Worm (Caenorhabditis elegans) whole organism, L3 larva: ENCODE data around the gene nhr-79.

ENCODE experiments used
- R02D3.7 ChIP-seq: fragments of 150-350 bp; optimal IDR thresholded peaks from 2 replicates; lab custom pipeline; 2014; ENCODE audit warnings: missing biosample characterization, missing genetic modification characterization
- ZK546.5 ChIP-seq: sonication (generic microtip); optimal IDR thresholded peaks from 2 replicates; lab custom pipeline; 2017; ENCODE audit warnings: missing biosample characterization, missing genetic modification characterization
- aly-2 ChIP-seq: fragments of 150-350 bp; optimal IDR thresholded peaks from 2 replicates; lab custom pipeline; 2014; ENCODE audit warnings: missing biosample characterization, missing genetic modification characterization
- ama-1 ChIP-seq: fragments of 150-350 bp; optimal IDR thresholded peaks from 2 replicates; lab custom pipeline; 2018
- ceh-16 ChIP-seq: sonication (generic microtip); optimal IDR thresholded peaks from 2 replicates; lab custom pipeline; 2017; ENCODE audit warnings: missing biosample characterization, missing genetic modification characterization
- ceh-28 ChIP-seq: fragments of 150-350 bp; optimal IDR thresholded peaks from 2 replicates; lab custom pipeline; 2014; ENCODE audit warnings: missing biosample characterization, missing genetic modification reagents, missing genetic modification characterization
- ceh-82 ChIP-seq: fragments of 150-350 bp; optimal IDR thresholded peaks from 2 replicates; lab custom pipeline; 2014; ENCODE audit warnings: missing biosample characterization, missing genetic modification characterization
- ceh-9 ChIP-seq: sonication (generic microtip); optimal IDR thresholded peaks from 2 replicates; lab custom pipeline; 2018; ENCODE audit warnings: missing biosample characterization, missing genetic modification characterization
- daf-12 ChIP-seq: fragments of 150-350 bp; optimal IDR thresholded peaks from 2 replicates; lab custom pipeline; 2014; ENCODE audit warnings: missing biosample characterization, missing genetic modification reagents, missing genetic modification characterization
- egl-5 ChIP-seq: fragments of 150-350 bp; optimal IDR thresholded peaks from 2 replicates; lab custom pipeline; 2017; ENCODE audit warnings: missing biosample characterization, missing genetic modification reagents, missing genetic modification characterization, inconsistent platforms
- elt-1 ChIP-seq: fragments of 150-350 bp; optimal IDR thresholded peaks from 2 replicates; lab custom pipeline; 2014; ENCODE audit warnings: missing biosample characterization, missing genetic modification characterization
- elt-2 ChIP-seq: sonication (generic microtip); optimal IDR thresholded peaks from 2 replicates; lab custom pipeline; 2016; ENCODE audit warnings: missing genetic modification reagents, mild to moderate bottlenecking, missing genetic modification characterization, missing compliant biosample characterization
- elt-3 ChIP-seq, 3 experiments: fragments of 150-350 bp in 1 of 3; sonication (generic microtip) in 2 of 3; optimal IDR thresholded peaks; 2 replicates in 2 of 3; 4 replicates in 1 of 3; lab custom pipeline; 2014 to 2017; ENCODE audit warnings: missing biosample characterization in 3 of 3, missing genetic modification characterization in 3 of 3
- eor-1 ChIP-seq, 2 experiments: fragments of 150-350 bp; optimal IDR thresholded peaks; 2 replicates each; lab custom pipeline; 2014 to 2018; ENCODE audit warnings: missing biosample characterization in 2 of 2, missing genetic modification characterization in 2 of 2
- fkh-10 ChIP-seq: sonication (generic microtip); optimal IDR thresholded peaks from 2 replicates; lab custom pipeline; 2017; ENCODE audit warnings: missing biosample characterization, missing genetic modification reagents, missing genetic modification characterization
- fkh-2 ChIP-seq: fragments of 150-350 bp; optimal IDR thresholded peaks from 2 replicates; lab custom pipeline; 2014; ENCODE audit warnings: missing biosample characterization, missing genetic modification reagents, missing genetic modification characterization
- fos-1 ChIP-seq: fragments of 150-350 bp; optimal IDR thresholded peaks from 2 replicates; lab custom pipeline; 2014; ENCODE audit warnings: missing biosample characterization, missing genetic modification characterization
- hmg-11 ChIP-seq: sonication (generic microtip); optimal IDR thresholded peaks from 2 replicates; lab custom pipeline; 2016; ENCODE audit warnings: missing genetic modification characterization, missing compliant biosample characterization
- jun-1 ChIP-seq: fragments of 150-350 bp; optimal IDR thresholded peaks from 2 replicates; lab custom pipeline; 2014; ENCODE audit warnings: missing biosample characterization, missing genetic modification reagents, missing genetic modification characterization
- lin-15B ChIP-seq: fragments of 150-350 bp; optimal IDR thresholded peaks from 2 replicates; lab custom pipeline; 2014; ENCODE audit warnings: missing biosample characterization, missing genetic modification characterization
- lin-39 ChIP-seq: fragments of 150-350 bp; optimal IDR thresholded peaks from 2 replicates; lab custom pipeline; 2018; ENCODE audit warnings: missing biosample characterization, missing genetic modification reagents, missing genetic modification characterization
- lsy-12 ChIP-seq: sonication (generic microtip); optimal IDR thresholded peaks from 2 replicates; lab custom pipeline; 2016; ENCODE audit warnings: mild to moderate bottlenecking, missing genetic modification characterization, missing compliant biosample characterization
- mdl-1 ChIP-seq: fragments of 150-350 bp; optimal IDR thresholded peaks from 2 replicates; lab custom pipeline; 2014; ENCODE audit warnings: missing biosample characterization, missing genetic modification characterization
- mml-1 ChIP-seq: fragments of 150-350 bp; sonication (generic microtip); optimal IDR thresholded peaks from 3 replicates; lab custom pipeline; 2014; ENCODE audit warnings: missing biosample characterization, missing genetic modification characterization
- nfya-1 ChIP-seq: sonication (generic microtip); optimal IDR thresholded peaks from 2 replicates; lab custom pipeline; 2017; ENCODE audit warnings: missing genetic modification characterization, mild to moderate bottlenecking, missing compliant biosample characterization, antibody characterized with exemption, moderate library complexity; ENCODE audit not compliant: insufficient read depth
- nhr-23 ChIP-seq: fragments of 150-350 bp; optimal IDR thresholded peaks from 2 replicates; lab custom pipeline; 2014; ENCODE audit warnings: missing biosample characterization, missing genetic modification reagents, missing genetic modification characterization
- nhr-28 ChIP-seq: fragments of 150-350 bp; optimal IDR thresholded peaks from 2 replicates; lab custom pipeline; 2014; ENCODE audit warnings: missing biosample characterization, missing genetic modification characterization
- nhr-43 ChIP-seq: sonication (generic microtip); optimal IDR thresholded peaks from 2 replicates; lab custom pipeline; 2016; ENCODE audit warnings: mild to moderate bottlenecking, missing genetic modification characterization, missing compliant biosample characterization; ENCODE audit not compliant: poor library complexity, severe bottlenecking
- nhr-67 ChIP-seq: fragments of 150-350 bp; optimal IDR thresholded peaks from 2 replicates; lab custom pipeline; 2014; ENCODE audit warnings: missing biosample characterization, missing genetic modification characterization
- nhr-77 ChIP-seq: fragments of 150-350 bp; optimal IDR thresholded peaks from 2 replicates; lab custom pipeline; 2014; ENCODE audit warnings: missing biosample characterization, missing genetic modification characterization
- pha-4 ChIP-seq: fragments of 150-350 bp; optimal IDR thresholded peaks from 2 replicates; lab custom pipeline; 2014; ENCODE audit warnings: missing biosample characterization, missing genetic modification reagents, missing genetic modification characterization
- pqm-1 ChIP-seq: fragments of 150-350 bp; optimal IDR thresholded peaks from 2 replicates; lab custom pipeline; 2017; ENCODE audit warnings: missing biosample characterization, missing genetic modification characterization, inconsistent platforms
- sea-2 ChIP-seq: fragments of 150-350 bp; sonication (generic microtip); optimal IDR thresholded peaks from 4 replicates; lab custom pipeline; 2014; ENCODE audit warnings: missing biosample characterization, missing genetic modification reagents, missing genetic modification characterization
- skn-1 ChIP-seq: fragments of 150-350 bp; optimal IDR thresholded peaks from 2 replicates; lab custom pipeline; 2014; ENCODE audit warnings: missing biosample characterization, missing genetic modification characterization
- snpc-4 ChIP-seq: fragments of 150-350 bp; optimal IDR thresholded peaks from 2 replicates; lab custom pipeline; 2014; ENCODE audit warnings: missing biosample characterization, missing genetic modification characterization
- tbx-2 ChIP-seq: sonication (generic microtip); optimal IDR thresholded peaks from 2 replicates; lab custom pipeline; 2016; ENCODE audit warnings: mild to moderate bottlenecking, missing genetic modification characterization, missing compliant biosample characterization
- unc-39 ChIP-seq: sonication (generic microtip); optimal IDR thresholded peaks from 4 replicates; lab custom pipeline; 2017; ENCODE audit warnings: missing biosample characterization, missing genetic modification characterization
- unc-62 ChIP-seq: fragments of 150-350 bp; sonication (generic microtip); optimal IDR thresholded peaks from 4 replicates; lab custom pipeline; 2014; ENCODE audit warnings: missing biosample characterization, missing genetic modification reagents, missing genetic modification characterization
- zag-1 ChIP-seq: fragments of 150-350 bp; optimal IDR thresholded peaks from 2 replicates; lab custom pipeline; 2014; ENCODE audit warnings: missing biosample characterization, missing genetic modification characterization
- ztf-4 ChIP-seq: fragments of 150-350 bp; optimal IDR thresholded peaks from 2 replicates; lab custom pipeline; 2014; ENCODE audit warnings: missing biosample characterization, missing genetic modification characterization

Gene nhr-79

ce11 chrV:19174626-19175025 lies 37.1 kb downstream of the nhr-79 start, which contains the start of gene hot-2:
TSS of gene hot-2 (plus strand) at chrV:19174759.
- TF ChIP-seq skn-1 (no peak), ceh-28 (no peak)

ce11 chrV:19158664-19159063 lies 53.0 kb downstream of the nhr-79 start, which contains the start of gene Y39B6A.5:
TSS of gene Y39B6A.5 (minus strand) at chrV:19158877.
- TF ChIP-seq pha-4 (tag; lab: Kevin White, UChicago): peak; percentile 100
- no peak for TF ChIP-seq ZK546.5 (tag; lab: Kevin White, UChicago)
- peak; percentile 46 for TF ChIP-seq skn-1
- TF ChIP-seq pqm-1 (tag; lab: Kevin White, UChicago): peak; percentile 94
- no peak for TF ChIP-seq fkh-10 (GFP tag; lab: Kevin White, UChicago)
- TF ChIP-seq zag-1 (tag; lab: Kevin White, UChicago): no peak
- TF ChIP-seq lsy-12: no peak
- TF ChIP-seq nhr-43 (tag; lab: Kevin White, UChicago): no peak
- TF ChIP-seq tbx-2: no peak
- TF ChIP-seq ceh-9 (tag; lab: Kevin White, UChicago): no peak
- TF ChIP-seq lin-39 (tag; lab: Kevin White, UChicago): no peak
- no peak for TF ChIP-seq elt-1 (tag; lab: Kevin White, UChicago)
- no peak for TF ChIP-seq unc-39 (tag; lab: Kevin White, UChicago)
- no peak for TF ChIP-seq mml-1
- no peak for TF ChIP-seq nhr-23 (tag; lab: Kevin White, UChicago)
- TF ChIP-seq elt-2 (tag; lab: Kevin White, UChicago): peak; percentile 100
- TF ChIP-seq elt-3 (tag; optimal IDR thresholded peaks at IDR 0.05; lab: Kevin White, UChicago): no peak
- no peak for TF ChIP-seq nfya-1 (tag; lab: Kevin White, UChicago)
- TF ChIP-seq daf-12 (tag; lab: Kevin White, UChicago): no peak
- TF ChIP-seq aly-2 (tag; lab: Kevin White, UChicago): no peak
- TF ChIP-seq fkh-2 (tag; lab: Kevin White, UChicago): no peak
- no peak for TF ChIP-seq mdl-1 (tag; lab: Kevin White, UChicago)
- no peak for TF ChIP-seq unc-62
- TF ChIP-seq jun-1 (tag; lab: Kevin White, UChicago): peak; percentile 96
- TF ChIP-seq R02D3.7: no peak
- no peak for TF ChIP-seq ztf-4 (tag; lab: Kevin White, UChicago)
- no peak for TF ChIP-seq egl-5
- no peak for TF ChIP-seq ceh-16 (tag; lab: Kevin White, UChicago)
- TF ChIP-seq sea-2 (GFP tag; lab: Kevin White, UChicago): no peak
- TF ChIP-seq ceh-28: peak; percentile 54
- TF ChIP-seq ama-1 (lab: Kevin White, UChicago): no peak
- TF ChIP-seq eor-1 (tag; optimal IDR thresholded peaks at IDR 0.05; lab: Kevin White, UChicago): no peak
- no peak for TF ChIP-seq nhr-28 (tag; lab: Kevin White, UChicago)
- no peak for TF ChIP-seq nhr-77 (tag; lab: Kevin White, UChicago)
- TF ChIP-seq nhr-67 (tag; lab: Kevin White, UChicago): no peak
- TF ChIP-seq snpc-4: peak; percentile 61
- peak; percentile 15 for TF ChIP-seq hmg-11 (tag; lab: Kevin White, UChicago)
- no peak for TF ChIP-seq ceh-82
- peak; percentile 69 for TF ChIP-seq fos-1 (tag; lab: Kevin White, UChicago)
- TF ChIP-seq lin-15B (tag; lab: Kevin White, UChicago): peak; percentile 2
